Worm (Caenorhabditis elegans): ENCODE results near the gene sodh-2.
A peak's percentile ranks its signal among the peaks of the same experiment; 100 is the strongest.

The sodh-2 gene

DNA sequence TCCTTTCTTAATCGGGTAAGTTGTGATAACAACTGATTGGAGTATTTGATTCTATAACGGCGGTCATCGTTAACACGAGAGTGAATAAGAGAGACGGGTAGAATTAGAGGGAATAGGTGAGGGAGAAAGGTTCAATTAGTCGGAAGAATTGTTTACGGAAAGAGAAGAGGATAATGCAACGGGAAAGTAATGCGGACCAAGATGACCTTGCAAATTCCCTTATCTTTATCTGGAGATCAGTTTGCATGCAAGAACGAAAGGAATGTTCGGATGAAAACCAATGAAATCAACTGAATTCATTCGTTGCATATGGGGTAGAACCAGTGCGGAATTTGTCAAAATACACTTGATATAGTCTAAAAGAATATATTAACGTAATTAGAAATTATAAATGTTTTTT is 11.1 kb upstream of the sodh-2 start:
- no peak for TF ChIP-seq ztf-4 (tag; optimal IDR thresholded peaks at IDR 0.05)
- TF ChIP-seq pqm-1 (tag; optimal IDR thresholded peaks at IDR 0.05), result no peak
- TF ChIP-seq egl-5 (tag; optimal IDR thresholded peaks at IDR 0.05), result no peak
- no peak for TF ChIP-seq pha-4 (tag; optimal IDR thresholded peaks at IDR 0.05)
- TF ChIP-seq ceh-16 (tag; optimal IDR thresholded peaks at IDR 0.05), result no peak
- TF ChIP-seq fkh-2 (tag; optimal IDR thresholded peaks at IDR 0.05), result no peak
- TF ChIP-seq unc-62 (GFP tag; optimal IDR thresholded peaks at IDR 0.05), result no peak
- TF ChIP-seq tbx-2 (tag; optimal IDR thresholded peaks at IDR 0.05), result no peak
- TF ChIP-seq R02D3.7 (tag; optimal IDR thresholded peaks at IDR 0.05), result no peak
- TF ChIP-seq elt-1 (tag; optimal IDR thresholded peaks at IDR 0.05), result no peak
- TF ChIP-seq fos-1 (tag; optimal IDR thresholded peaks at IDR 0.05), result no peak
- no peak for TF ChIP-seq mdl-1 (tag; optimal IDR thresholded peaks at IDR 0.05)
- TF ChIP-seq nhr-67 (tag; optimal IDR thresholded peaks at IDR 0.05), result no peak
- TF ChIP-seq hmg-11 (tag; optimal IDR thresholded peaks at IDR 0.05), result no peak

DNA sequence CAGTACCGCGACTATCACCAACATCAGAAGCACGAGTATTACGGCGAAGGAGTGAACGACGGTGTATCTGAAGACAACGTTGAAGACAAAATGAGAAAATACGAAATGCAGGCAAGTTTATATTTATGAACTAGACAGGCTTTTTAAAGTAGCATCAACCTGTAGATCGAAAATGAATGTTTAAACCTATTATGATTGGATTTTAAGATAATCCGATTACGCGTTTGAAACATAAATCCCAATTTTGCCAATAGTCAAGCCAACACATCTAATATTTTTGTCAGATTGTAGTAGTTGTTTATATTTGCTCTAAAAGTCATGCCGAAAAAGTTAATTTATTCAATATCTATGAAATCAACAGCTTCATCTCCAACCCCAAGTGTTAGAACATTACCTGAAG is 10.2 kb upstream of the sodh-2 start:
- TF ChIP-seq egl-5 (tag; optimal IDR thresholded peaks at IDR 0.05) (no peak), fkh-10 (GFP tag; optimal IDR thresholded peaks at IDR 0.05) (no peak), nhr-25 (tag; optimal IDR thresholded peaks at IDR 0.05) (no peak)

DNA sequence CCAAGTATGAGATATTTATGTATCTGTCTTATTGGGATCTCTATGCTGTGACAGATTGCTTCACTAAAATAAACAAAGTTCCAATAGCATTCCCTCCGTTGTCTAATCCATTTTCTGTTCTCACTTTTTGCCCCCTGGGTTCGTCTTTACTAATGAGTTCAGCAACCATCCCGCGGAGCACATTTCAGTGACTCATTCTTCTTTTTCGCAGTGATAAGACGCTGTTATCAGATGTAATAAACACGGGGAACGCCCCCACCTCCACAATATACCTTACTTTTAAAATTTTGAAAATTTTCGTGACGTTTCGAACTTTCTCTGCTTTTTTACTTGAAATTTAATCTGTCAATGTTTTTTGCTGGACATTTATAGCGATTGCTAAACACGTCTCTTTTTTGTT is 9.1 kb upstream of the sodh-2 start:
- no peak for TF ChIP-seq sea-2 (GFP tag; optimal IDR thresholded peaks at IDR 0.05)
- TF ChIP-seq ceh-9 (tag; optimal IDR thresholded peaks at IDR 0.05), result no peak
- TF ChIP-seq nhr-25 (tag; optimal IDR thresholded peaks at IDR 0.05), result no peak
- TF ChIP-seq snpc-4 (tag; optimal IDR thresholded peaks at IDR 0.05), result no peak
- no peak for TF ChIP-seq elt-1 (tag; optimal IDR thresholded peaks at IDR 0.05)
- TF ChIP-seq nhr-43 (tag; optimal IDR thresholded peaks at IDR 0.05; ENCODE audit: poor library complexity, severe bottlenecking), result no peak
- peak; percentile 72 for TF ChIP-seq pqm-1 (tag; optimal IDR thresholded peaks at IDR 0.05)
- no peak for TF ChIP-seq egl-27 (tag; optimal IDR thresholded peaks at IDR 0.05)
- TF ChIP-seq ceh-28 (tag; optimal IDR thresholded peaks at IDR 0.05), result no peak
- no peak for TF ChIP-seq ceh-16 (tag; optimal IDR thresholded peaks at IDR 0.05)
- no peak for TF ChIP-seq skn-1 (tag; optimal IDR thresholded peaks at IDR 0.05)
- TF ChIP-seq elt-2 (tag; optimal IDR thresholded peaks at IDR 0.05), result peak; percentile 84
- no peak for TF ChIP-seq eor-1 (tag; optimal IDR thresholded peaks at IDR 0.05)
- TF ChIP-seq mdl-1 (tag; optimal IDR thresholded peaks at IDR 0.05), result no peak
- no peak for TF ChIP-seq lsy-12 (tag; optimal IDR thresholded peaks at IDR 0.05)
- no peak for TF ChIP-seq ceh-82 (tag; optimal IDR thresholded peaks at IDR 0.05)

DNA sequence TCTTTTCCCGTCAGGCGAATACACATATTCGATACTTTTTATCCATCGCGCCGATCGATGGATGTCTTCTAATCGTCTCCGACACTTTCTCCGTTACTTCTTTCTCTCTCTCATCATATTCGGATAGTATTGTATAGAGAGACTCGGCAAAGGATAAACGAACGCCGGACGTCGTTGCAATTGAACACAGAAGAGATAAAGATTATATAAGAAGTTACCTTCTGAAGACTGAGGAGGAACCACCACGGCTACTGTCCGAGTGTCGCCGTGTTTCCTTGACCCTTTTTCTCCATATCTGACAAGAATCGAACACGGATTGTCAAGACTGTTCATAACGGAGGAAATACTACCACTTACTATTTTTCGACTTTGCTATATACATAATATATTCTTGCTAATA is 8.1 kb upstream of the sodh-2 start, which contains the start of gene sma-1:
Gene sma-1 (plus strand): TSS at position 301 of the 400 bp plus-strand sequence.
- TF ChIP-seq zag-1 (tag; optimal IDR thresholded peaks at IDR 0.05) (no peak), pha-4 (tag; optimal IDR thresholded peaks at IDR 0.05) (no peak), lin-39 (tag; optimal IDR thresholded peaks at IDR 0.05) (no peak), nhr-23 (tag; optimal IDR thresholded peaks at IDR 0.05) (no peak), nhr-237 (tag; optimal IDR thresholded peaks at IDR 0.05) (no peak), elt-2 (tag; optimal IDR thresholded peaks at IDR 0.05) (no peak), daf-12 (tag; optimal IDR thresholded peaks at IDR 0.05) (no peak), snpc-4 (tag; optimal IDR thresholded peaks at IDR 0.05) (no peak), egl-27 (tag; optimal IDR thresholded peaks at IDR 0.05) (no peak), mdl-1 (tag; optimal IDR thresholded peaks at IDR 0.05) (no peak), skn-1 (tag; optimal IDR thresholded peaks at IDR 0.05) (no peak), elt-3 (tag; optimal IDR thresholded peaks at IDR 0.05) (no peak), egl-5 (tag; optimal IDR thresholded peaks at IDR 0.05) (no peak), jun-1 (tag; optimal IDR thresholded peaks at IDR 0.05) (no peak), pqm-1 (tag; optimal IDR thresholded peaks at IDR 0.05) (no peak), fkh-2 (tag; optimal IDR thresholded peaks at IDR 0.05) (no peak), ceh-82 (tag; optimal IDR thresholded peaks at IDR 0.05) (no peak), ceh-16 (tag; optimal IDR thresholded peaks at IDR 0.05) (no peak)

DNA sequence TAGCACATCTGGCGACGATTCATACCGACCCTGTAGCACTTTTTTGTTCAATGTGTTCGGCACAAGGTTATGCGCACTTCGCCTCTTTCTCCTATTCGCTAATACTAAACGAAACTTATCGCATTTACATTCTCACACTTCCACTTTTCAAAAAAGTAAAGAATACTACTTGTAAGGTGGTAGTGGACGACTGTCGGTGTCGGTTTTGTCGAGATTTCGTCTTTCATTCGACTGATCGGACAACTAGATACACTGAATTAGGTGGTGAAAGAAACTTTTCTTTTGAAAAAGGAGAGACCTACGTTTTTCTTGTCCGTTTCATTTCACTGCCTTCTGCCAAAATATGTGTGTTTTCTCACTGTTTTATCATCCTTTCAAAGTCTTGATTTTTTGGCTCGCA is 6.6 kb upstream of the sodh-2 start:
- no peak for TF ChIP-seq egl-27 (tag; optimal IDR thresholded peaks at IDR 0.05)
- no peak for TF ChIP-seq snpc-4 (tag; optimal IDR thresholded peaks at IDR 0.05)
- no peak for TF ChIP-seq fkh-2 (tag; optimal IDR thresholded peaks at IDR 0.05)
- no peak for TF ChIP-seq skn-1 (tag; optimal IDR thresholded peaks at IDR 0.05)
- no peak for TF ChIP-seq egl-5 (tag; optimal IDR thresholded peaks at IDR 0.05)
- TF ChIP-seq ceh-82 (tag; optimal IDR thresholded peaks at IDR 0.05), result no peak
- peak; percentile 19 for TF ChIP-seq nhr-25 (tag; optimal IDR thresholded peaks at IDR 0.05)
